Fruit fly (Drosophila melanogaster): Measurements from ENCODE around the gene CG1578.
A peak's percentile ranks its signal among the peaks of the same experiment; 100 is the strongest.

CG1578 gene

dm6 chrX:11816434-11816948, at the start of gene CG1578, which contains the start of gene rudhira:
Gene CG1578, minus strand, starts transcription at chrX:11816551.
Gene rudhira, plus strand, starts transcription at chrX:11816898.
- no peak for TF ChIP-seq woc (GFP tag; optimal IDR thresholded peaks at IDR 0.05)
- no peak for TF ChIP-seq br (GFP tag; optimal IDR thresholded peaks at IDR 0.05)
- TF ChIP-seq HLH106 (tag; optimal IDR thresholded peaks at IDR 0.05): peak; percentile 11
- no peak for TF ChIP-seq Hnf4 (GFP tag; optimal IDR thresholded peaks at IDR 0.05)
- no peak for TF ChIP-seq ey (GFP tag; optimal IDR thresholded peaks at IDR 0.05)
- no peak for TF ChIP-seq psq (GFP tag; optimal IDR thresholded peaks at IDR 0.05)
- no peak for TF ChIP-seq Myc (optimal IDR thresholded peaks at IDR 0.05)
- peak; percentile 24 for TF ChIP-seq fru (GFP tag; optimal IDR thresholded peaks at IDR 0.05)
- TF ChIP-seq N (GFP tag; optimal IDR thresholded peaks at IDR 0.05): no peak
- TF ChIP-seq sage (GFP tag; optimal IDR thresholded peaks at IDR 0.05): no peak
- TF ChIP-seq Hr83 (GFP tag; optimal IDR thresholded peaks at IDR 0.05; ENCODE audit: poor library complexity, severe bottlenecking): no peak
- no peak for TF ChIP-seq CrebA (GFP tag; optimal IDR thresholded peaks at IDR 0.05; ENCODE audit: borderline replicate concordance)
- TF ChIP-seq pan (optimal IDR thresholded peaks at IDR 0.05): no peak

DNA sequence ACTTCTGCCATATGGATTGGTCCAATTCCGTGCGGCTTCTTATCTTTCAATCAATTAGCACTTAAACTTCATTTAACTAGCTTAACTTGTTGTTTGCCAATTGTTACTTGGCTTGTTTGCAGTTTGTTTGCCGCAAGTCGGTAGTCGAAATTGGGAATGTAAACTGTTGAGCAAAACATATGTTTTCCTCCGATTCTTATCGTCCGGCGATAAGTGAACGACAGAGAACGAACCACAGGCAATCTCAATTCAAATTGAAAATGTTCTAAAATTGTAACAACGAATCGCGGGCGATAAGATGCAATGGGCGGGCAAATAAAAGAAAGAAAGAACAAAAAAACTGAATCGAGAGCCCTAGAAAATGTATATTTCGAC, 42.1 kb upstream of the CG1578 start:
- TF ChIP-seq Myc (optimal IDR thresholded peaks at IDR 0.05) (no peak), Mio (GFP tag; optimal IDR thresholded peaks at IDR 0.05) (no peak), CrebA (GFP tag; optimal IDR thresholded peaks at IDR 0.05; ENCODE audit: borderline replicate concordance) (no peak), brk (GFP tag; optimal IDR thresholded peaks at IDR 0.05) (no peak), Hr78 (GFP tag; optimal IDR thresholded peaks at IDR 0.05) (no peak), CG9705 (GFP tag; optimal IDR thresholded peaks at IDR 0.05) (no peak), dsf (GFP tag; optimal IDR thresholded peaks at IDR 0.05; ENCODE audit: borderline replicate concordance) (no peak), Hr83 (GFP tag; optimal IDR thresholded peaks at IDR 0.05; ENCODE audit: poor library complexity, severe bottlenecking) (no peak), Rel (GFP tag; optimal IDR thresholded peaks at IDR 0.05) (no peak), Rel (tag; optimal IDR thresholded peaks at IDR 0.05) (no peak), psq (GFP tag; optimal IDR thresholded peaks at IDR 0.05) (no peak), sv (GFP tag; optimal IDR thresholded peaks at IDR 0.05) (no peak), Dif (GFP tag; optimal IDR thresholded peaks at IDR 0.05; ENCODE audit: partially characterized antibody) (no peak), br (GFP tag; optimal IDR thresholded peaks at IDR 0.05) (no peak), HLH106 (tag; optimal IDR thresholded peaks at IDR 0.05) (no peak), ey (GFP tag; optimal IDR thresholded peaks at IDR 0.05) (no peak), sage (GFP tag; optimal IDR thresholded peaks at IDR 0.05) (no peak), rgr (GFP tag; optimal IDR thresholded peaks at IDR 0.05) (no peak), N (GFP tag; optimal IDR thresholded peaks at IDR 0.05) (no peak)

DNA sequence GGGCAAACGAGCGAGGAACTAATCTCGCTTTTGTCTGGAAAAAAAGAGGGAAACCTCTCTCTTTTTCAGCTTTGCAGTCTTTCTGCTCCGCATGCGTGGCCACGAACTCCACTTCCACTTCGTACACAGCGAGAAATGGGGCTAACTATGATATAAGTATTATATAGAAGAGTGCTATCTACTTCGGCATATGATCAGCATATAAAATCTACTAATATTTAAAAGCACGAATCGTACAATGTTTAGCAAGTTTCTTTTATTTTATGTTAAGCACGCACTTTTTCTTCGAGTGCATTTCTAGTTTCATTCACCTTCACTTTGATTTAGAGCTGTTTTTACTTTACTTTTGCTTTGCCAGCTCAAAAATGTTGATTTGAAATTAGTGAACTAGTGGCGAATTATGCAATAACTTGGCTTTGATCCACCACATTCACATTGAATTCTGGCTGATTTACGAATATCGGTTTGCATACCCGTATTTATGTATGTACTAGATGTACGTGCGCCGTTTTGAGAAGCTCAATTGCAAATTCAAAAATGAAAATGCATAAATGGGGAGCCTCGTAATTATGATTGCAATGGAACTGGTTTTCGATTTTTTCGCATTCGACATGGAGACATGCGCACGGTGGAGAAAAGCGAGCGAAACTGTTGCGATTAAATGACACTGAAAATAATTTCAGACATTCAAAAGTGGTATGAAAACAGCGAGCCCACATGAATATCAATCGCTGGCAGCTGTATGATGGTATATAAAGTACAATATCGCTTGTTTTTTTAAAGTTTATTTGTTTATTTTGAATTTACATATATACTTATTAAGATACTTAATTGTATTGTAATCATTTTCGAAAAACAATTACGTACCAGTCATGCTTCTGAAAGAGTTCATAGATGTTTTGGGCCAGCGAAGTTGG, 41.4 kb upstream of the CG1578 start:
- TF ChIP-seq dl (GFP tag; optimal IDR thresholded peaks at IDR 0.05; ENCODE audit: insufficient read depth in 1 of 2, partially characterized antibody in 2 of 2) (no peak), usp (GFP tag; optimal IDR thresholded peaks at IDR 0.05) (no peak), CG9705 (GFP tag; optimal IDR thresholded peaks at IDR 0.05) (peak; percentile 15), h (GFP tag; optimal IDR thresholded peaks at IDR 0.05) (peak; percentile 81), Hnf4 (GFP tag; optimal IDR thresholded peaks at IDR 0.05) (peak; percentile 75), CG32264 (GFP tag; optimal IDR thresholded peaks at IDR 0.05) (peak; percentile 64), psq (GFP tag; optimal IDR thresholded peaks at IDR 0.05) (peak; percentile 52), woc (GFP tag; optimal IDR thresholded peaks at IDR 0.05) (peak; percentile 56), Rel (GFP tag; optimal IDR thresholded peaks at IDR 0.05) (peak; percentile 34), Rel (tag; optimal IDR thresholded peaks at IDR 0.05) (peak; percentile 45), br (GFP tag; optimal IDR thresholded peaks at IDR 0.05) (peak; percentile 80), GATAd (GFP tag; optimal IDR thresholded peaks at IDR 0.05) (no peak), CrebA (GFP tag; optimal IDR thresholded peaks at IDR 0.05; ENCODE audit: borderline replicate concordance) (no peak), lola (GFP tag; optimal IDR thresholded peaks at IDR 0.05) (no peak), brk (GFP tag; optimal IDR thresholded peaks at IDR 0.05) (no peak), dsf (GFP tag; optimal IDR thresholded peaks at IDR 0.05; ENCODE audit: borderline replicate concordance) (no peak), sv (GFP tag; optimal IDR thresholded peaks at IDR 0.05) (peak; percentile 62), Jra (GFP tag; optimal IDR thresholded peaks at IDR 0.05) (peak; percentile 12), pan (optimal IDR thresholded peaks at IDR 0.05) (no peak), Mio (GFP tag; optimal IDR thresholded peaks at IDR 0.05) (no peak), dmrt93B (GFP tag; optimal IDR thresholded peaks at IDR 0.05) (peak; percentile 61), Sp1 (GFP tag; optimal IDR thresholded peaks at IDR 0.05) (peak; percentile 83), fru (GFP tag; optimal IDR thresholded peaks at IDR 0.05) (peak; percentile 83), sage (GFP tag; optimal IDR thresholded peaks at IDR 0.05) (peak; percentile 47), Hr78 (GFP tag; optimal IDR thresholded peaks at IDR 0.05) (no peak), HLH106 (tag; optimal IDR thresholded peaks at IDR 0.05) (peak; percentile 87), OdsH (GFP tag; optimal IDR thresholded peaks at IDR 0.05) (peak; percentile 64), Vsx2 (GFP tag; optimal IDR thresholded peaks at IDR 0.05; ENCODE audit: partially characterized antibody) (no peak), Dfd (GFP tag; optimal IDR thresholded peaks at IDR 0.05) (no peak), rgr (GFP tag; optimal IDR thresholded peaks at IDR 0.05) (peak; percentile 78), N (GFP tag; optimal IDR thresholded peaks at IDR 0.05) (no peak), Abd-B (GFP tag; optimal IDR thresholded peaks at IDR 0.05) (no peak), jim (GFP tag; optimal IDR thresholded peaks at IDR 0.05) (no peak), Hr83 (GFP tag; optimal IDR thresholded peaks at IDR 0.05; ENCODE audit: poor library complexity, severe bottlenecking) (peak; percentile 48), foxo (GFP tag; optimal IDR thresholded peaks at IDR 0.05) (peak in 1 of 2 experiments; percentile 85), Myc (optimal IDR thresholded peaks at IDR 0.05) (no peak), Dif (GFP tag; optimal IDR thresholded peaks at IDR 0.05; ENCODE audit: partially characterized antibody) (no peak), tai (GFP tag; optimal IDR thresholded peaks at IDR 0.05) (no peak), ey (GFP tag; optimal IDR thresholded peaks at IDR 0.05) (peak; percentile 62)

All from whole organism, wandering third instar larva.